Fruit fly (Drosophila melanogaster) whole organism, embryonic: ENCODE measurements around the gene Dhc36C.

Experiments
- CG32772 ChIP-seq: fragments of 200-800 bp; sonication (Bioruptor generic); IDR thresholded peaks from 2 replicates; pipeline ENCODE4 v1.3.6; 2022; ENCODE audit warnings: missing biosample characterization, missing genetic modification characterization
- kni ChIP-seq: fragments of 200-800 bp; sonication (Bioruptor generic); optimal IDR thresholded peaks from 3 replicates; lab custom pipeline; 2017; ENCODE audit warnings: mild to moderate bottlenecking, missing biosample characterization, missing genetic modification reagents, missing genetic modification characterization

DNA sequence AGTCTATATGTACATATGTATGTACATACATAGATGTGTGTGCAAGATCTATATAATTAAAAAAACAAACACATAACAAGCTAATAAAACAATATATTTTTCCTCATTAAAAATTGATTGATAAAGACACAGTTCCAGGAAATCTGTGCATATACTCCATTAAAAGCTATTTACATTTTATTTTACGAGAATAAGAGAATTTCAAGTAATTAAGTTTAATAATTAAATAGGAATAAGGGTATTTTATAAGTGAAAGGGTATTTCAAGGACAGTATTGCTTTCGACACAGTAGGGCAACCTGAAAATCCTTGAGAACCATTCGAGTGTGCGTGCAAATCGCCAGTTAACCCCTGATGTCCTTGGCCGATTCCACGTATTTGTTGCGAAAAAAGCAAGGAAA is 48.6 kb upstream of the Dhc36C start, which contains the start of gene CG5050:
- TF ChIP-seq kni (GFP tag; lab: Kevin White, UChicago): no peak
- no peak for TF ChIP-seq CG32772 (GFP tag; lab: Robert Waterston, UW)
